Fruit fly (Drosophila melanogaster): ENCODE data around the gene mex1.

The mex1 gene

dm6 chr3L:15537916-15538581 is 18.7 kb upstream of the mex1 start (continued):
- no peak for TF ChIP-seq al (GFP tag; IDR thresholded peaks at IDR 0.05)
- peak; percentile 53 for TF ChIP-seq Vsx1 (GFP tag; optimal IDR thresholded peaks at IDR 0.05)
- 0 out of 2 replicates have a peak, but pooled peaks have one; percentile 41 for TF ChIP-seq CG14441 (GFP tag; IDR thresholded peaks at IDR 0.05)
- peak; percentile 67 for TF ChIP-seq Hsf (GFP tag; optimal IDR thresholded peaks at IDR 0.05)
- peak; percentile 65 for TF ChIP-seq odd (GFP tag; optimal IDR thresholded peaks at IDR 0.05)
- no peak for TF ChIP-seq fd102C (GFP tag; optimal IDR thresholded peaks at IDR 0.05)
- TF ChIP-seq CG11093 (GFP tag; IDR thresholded peaks at IDR 0.05) = 0 out of 3 replicates have a peak, but pooled peaks have one; percentile 43
- TF ChIP-seq CG12155 (GFP tag; optimal IDR thresholded peaks at IDR 0.05) = peak; percentile 54
- TF ChIP-seq prd (optimal IDR thresholded peaks at IDR 0.05) = no peak
- peak; percentile 73; the same call in 2 of the 3 replicates for TF ChIP-seq prd (GFP tag; IDR thresholded peaks at IDR 0.05)
- peak; percentile 32 for TF ChIP-seq slp2 (GFP tag; optimal IDR thresholded peaks at IDR 0.05)
- TF ChIP-seq Bdp1 (GFP tag; optimal IDR thresholded peaks at IDR 0.05) = peak; percentile 24
- TF ChIP-seq HLH3B (GFP tag; IDR thresholded peaks at IDR 0.05) = peak; percentile 23; the same call in 1 of the 2 replicates
- TF ChIP-seq br (optimal IDR thresholded peaks at IDR 0.05) = no peak
- peak; percentile 76 for TF ChIP-seq CG10209 (GFP tag; optimal IDR thresholded peaks at IDR 0.05)
- TF ChIP-seq caup (GFP tag; optimal IDR thresholded peaks at IDR 0.05; ENCODE audit: severe bottlenecking) = no peak
- no peak for TF ChIP-seq sens-2 (GFP tag; IDR thresholded peaks at IDR 0.05)
- peak; percentile 10 for TF ChIP-seq HLH54F (GFP tag; optimal IDR thresholded peaks at IDR 0.05)
- no peak for TF ChIP-seq CG2129 (GFP tag; IDR thresholded peaks at IDR 0.05; ENCODE audit: partially characterized antibody)
- TF ChIP-seq gcm (GFP tag; optimal IDR thresholded peaks at IDR 0.05) = peak; percentile 51
- no peak for TF ChIP-seq CG9876 (GFP tag; optimal IDR thresholded peaks at IDR 0.05)
- no peak for TF ChIP-seq ash1 (GFP tag; optimal IDR thresholded peaks at IDR 0.05)
- TF ChIP-seq hbn (GFP tag; IDR thresholded peaks at IDR 0.05; ENCODE audit: partially characterized antibody) = no peak
- no peak for TF ChIP-seq CG32772 (GFP tag; IDR thresholded peaks at IDR 0.05)
- peak; percentile 5 for TF ChIP-seq CG17568 (GFP tag; optimal IDR thresholded peaks at IDR 0.05)
- TF ChIP-seq CG12744 (GFP tag; optimal IDR thresholded peaks at IDR 0.05) = no peak
- peak; percentile 67 for TF ChIP-seq lmd (GFP tag; IDR thresholded peaks at IDR 0.05)
- peak; percentile 22 for TF ChIP-seq tx (GFP tag; optimal IDR thresholded peaks at IDR 0.05)
- peak; percentile 84 for TF ChIP-seq CG7839 (tag; optimal IDR thresholded peaks at IDR 0.05)
- TF ChIP-seq CG7987 (GFP tag; optimal IDR thresholded peaks at IDR 0.05) = no peak
- peak; percentile 6 for TF ChIP-seq CG10431 (GFP tag; optimal IDR thresholded peaks at IDR 0.05)
- TF ChIP-seq chif (GFP tag; optimal IDR thresholded peaks at IDR 0.05) = peak; percentile 59 to 70
- no peak for TF ChIP-seq Dad (GFP tag; optimal IDR thresholded peaks at IDR 0.05)
- peak; percentile 65 for TF ChIP-seq Xrp1 (GFP tag; IDR thresholded peaks at IDR 0.05)
- no peak for TF ChIP-seq CG11247 (GFP tag; IDR thresholded peaks at IDR 0.05)
- peak; percentile 81 for TF ChIP-seq CoRest (tag; optimal IDR thresholded peaks at IDR 0.05)
- no peak for TF ChIP-seq ab (GFP tag; optimal IDR thresholded peaks at IDR 0.05)
- no peak for TF ChIP-seq CG6791 (GFP tag; IDR thresholded peaks at IDR 0.05; ENCODE audit: partially characterized antibody)
- 0 out of 2 replicates have a peak, but pooled peaks have one; percentile 11 for TF ChIP-seq CG11696 (GFP tag; IDR thresholded peaks at IDR 0.05)
- TF ChIP-seq CG2199 (GFP tag; IDR thresholded peaks at IDR 0.05) = peak; percentile 55; the same call in 1 of the 3 replicates
- peak; percentile 49 for TF ChIP-seq Hmx (GFP tag; optimal IDR thresholded peaks at IDR 0.05)
- TF ChIP-seq CG4730 (GFP tag; IDR thresholded peaks at IDR 0.05) = no peak
- TF ChIP-seq Ets97D (GFP tag; optimal IDR thresholded peaks at IDR 0.05) = no peak
- peak; percentile 87 for TF ChIP-seq CG2678 (tag; optimal IDR thresholded peaks at IDR 0.05)
- no peak for TF ChIP-seq CG4707 (GFP tag; optimal IDR thresholded peaks at IDR 0.05)
- no peak for TF ChIP-seq lbe (GFP tag; optimal IDR thresholded peaks at IDR 0.05)
- peak; percentile 44 for TF ChIP-seq zf30C (GFP tag; optimal IDR thresholded peaks at IDR 0.05)
- peak; percentile 68 for TF ChIP-seq Blimp-1 (GFP tag; optimal IDR thresholded peaks at IDR 0.05)
- no peak for TF ChIP-seq unc-4 (GFP tag; IDR thresholded peaks at IDR 0.05; ENCODE audit: partially characterized antibody)
- peak; percentile 3 for TF ChIP-seq run (tag; optimal IDR thresholded peaks at IDR 0.05)

Data from whole organism, embryonic.